Fruit fly (Drosophila melanogaster) whole organism, prepupa: Measurements from ENCODE around the gene Ufsp2.

Experiments
- CG8119 ChIP-seq: fragments of 200-800 bp; sonication (Bioruptor generic); IDR thresholded peaks from 3 replicates; pipeline ENCODE4 v1.3.6; 2022; ENCODE audit warnings: missing biosample characterization, missing genetic modification characterization
- Eip75B ChIP-seq: fragments of 200-800 bp; sonication (Bioruptor generic); optimal IDR thresholded peaks from 3 replicates; lab custom pipeline; 2016; ENCODE audit warnings: missing biosample characterization, missing genetic modification characterization

DNA sequence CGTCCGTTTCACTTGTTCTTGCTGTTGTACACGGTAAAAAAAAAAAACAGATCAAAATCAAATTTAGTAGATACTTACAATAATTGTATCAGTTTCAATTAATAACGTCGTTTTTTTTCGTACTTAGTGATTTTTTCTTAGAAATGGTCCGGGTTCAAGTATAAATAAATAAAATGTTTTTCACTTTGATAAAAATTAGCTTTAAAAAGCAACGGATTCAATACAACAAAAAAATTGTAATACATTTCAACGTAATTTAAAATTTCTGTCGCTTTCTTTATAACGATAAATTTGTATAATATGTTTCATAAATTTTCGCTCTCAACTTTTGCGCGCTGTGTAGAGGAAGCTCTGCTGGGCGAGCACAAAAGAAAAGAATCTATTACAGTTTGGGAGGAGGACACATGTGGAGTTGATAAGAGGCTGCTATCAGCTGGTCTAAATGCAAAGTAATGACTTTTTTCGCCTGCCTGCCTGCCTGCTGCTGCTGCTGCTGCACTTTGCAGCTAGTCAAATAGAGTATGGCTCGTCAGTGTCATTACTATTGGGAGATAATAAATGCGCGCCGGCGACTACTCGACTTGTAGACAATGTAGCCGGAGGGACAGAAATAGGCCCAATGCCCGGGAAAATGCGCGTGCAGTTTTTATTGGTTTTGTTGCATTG, 38.3 kb upstream of the Ufsp2 start:
- TF ChIP-seq Eip75B (GFP tag; lab: Kevin White, UChicago) (peak; percentile 63), CG8119 (GFP tag; lab: Robert Waterston, UW) (peak; percentile 58; the same call in 2 of the 3 replicates)
